Fruit fly (Drosophila melanogaster) S2 (cell line): ENCODE results near the gene CG10445.

Source experiments
- CG8478 ChIP-seq: fragments of >200 bp; optimal IDR thresholded peaks from 2 replicates; lab custom pipeline; 2018
- CTCF ChIP-seq, 2 experiments: fragments of >200 bp; optimal IDR thresholded peaks; 2 replicates each; lab custom pipeline; 2018

DNA sequence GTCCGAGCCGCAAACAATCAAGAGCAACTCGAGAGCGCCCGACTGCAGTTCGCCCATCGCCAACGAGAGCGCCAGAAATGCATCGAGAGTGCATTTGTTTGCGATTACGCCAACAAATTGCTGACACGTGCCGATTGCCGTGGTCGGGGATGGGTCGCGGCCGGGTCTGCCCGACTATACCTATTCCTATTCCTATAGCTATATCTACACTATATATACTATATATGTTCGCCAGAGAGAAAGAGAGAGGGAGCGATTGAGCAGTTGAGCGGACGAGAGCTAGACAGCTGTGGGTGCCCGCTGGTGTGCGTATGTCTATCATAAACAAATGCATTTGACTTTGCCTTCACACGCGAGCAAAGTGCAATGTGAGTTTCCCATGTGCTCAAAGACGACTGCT, 27.2 kb upstream of the CG10445 start:
- TF ChIP-seq CG8478 = no peak
- TF ChIP-seq CTCF (optimal IDR thresholded peaks at IDR 0.05; lab: Kevin White, UChicago) = no peak
